Fruit fly (Drosophila melanogaster) whole organism, embryonic: ENCODE measurements around the gene Dpm2.

ENCODE experiments used
- Abd-B ChIP-seq: fragments of 200-800 bp; sonication (Bioruptor generic); optimal IDR thresholded peaks from 2 replicates; lab custom pipeline; 2018; ENCODE audit warnings: missing biosample characterization, mild to moderate bottlenecking, missing genetic modification characterization, moderate library complexity
- Aef1 ChIP-seq: fragments of 200-800 bp; sonication (Bioruptor generic); IDR thresholded peaks from 3 replicates; pipeline ENCODE4 v1.3.6; 2022; ENCODE audit warnings: missing biosample characterization, missing genetic modification characterization
- Asciz ChIP-seq: fragments of 200-800 bp; sonication (Bioruptor generic); optimal IDR thresholded peaks from 2 replicates; lab custom pipeline; 2017; ENCODE audit warnings: missing biosample characterization, mild to moderate bottlenecking, missing genetic modification characterization, missing genetic modification reagents
- Atf-2 ChIP-seq: fragments of 200-800 bp; sonication (Bioruptor generic); optimal IDR thresholded peaks from 2 replicates; lab custom pipeline; 2016; ENCODE audit warnings: missing biosample characterization, missing genetic modification characterization
- CG11085 ChIP-seq: fragments of 200-800 bp; sonication (Bioruptor generic); IDR thresholded peaks from 2 replicates; pipeline ENCODE4 v1.3.6; 2022; ENCODE audit warnings: missing biosample characterization, missing genetic modification characterization
- CG11560 ChIP-seq: fragments of 200-800 bp; sonication (Bioruptor generic); IDR thresholded peaks from 3 replicates; pipeline ENCODE4 v1.3.6; 2022; ENCODE audit warnings: missing biosample characterization, missing genetic modification characterization
- CG12769 ChIP-seq: fragments of 200-800 bp; sonication (Bioruptor generic); optimal IDR thresholded peaks from 2 replicates; lab custom pipeline; 2019; ENCODE audit warnings: missing biosample characterization, mild to moderate bottlenecking, missing genetic modification characterization, moderate library complexity
- CG13894 ChIP-seq: fragments of 200-800 bp; sonication (Bioruptor generic); optimal IDR thresholded peaks from 3 replicates; lab custom pipeline; 2018; ENCODE audit warnings: missing biosample characterization, mild to moderate bottlenecking, missing genetic modification characterization, moderate library complexity
- CG16779 ChIP-seq: fragments of 200-800 bp; sonication (Bioruptor generic); IDR thresholded peaks from 2 replicates; pipeline ENCODE4 v1.3.6; 2022; ENCODE audit warnings: missing biosample characterization, missing genetic modification characterization
- CG17612 ChIP-seq: fragments of 200-800 bp; sonication (Bioruptor generic); IDR thresholded peaks from 2 replicates; pipeline ENCODE4 v1.3.6; 2022; ENCODE audit warnings: missing biosample characterization, missing genetic modification characterization
- CG17829 ChIP-seq: fragments of 200-800 bp; optimal IDR thresholded peaks from 2 replicates; lab custom pipeline; 2019; ENCODE audit warnings: missing biosample characterization, mild to moderate bottlenecking, missing genetic modification characterization, moderate library complexity
- CG2202 ChIP-seq: fragments of 200-800 bp; sonication (Bioruptor generic); optimal IDR thresholded peaks from 2 replicates; lab custom pipeline; 2018; ENCODE audit warnings: missing biosample characterization, mild to moderate bottlenecking, missing genetic modification characterization
- CG2889 ChIP-seq: fragments of 200-800 bp; sonication (Bioruptor generic); IDR thresholded peaks from 3 replicates; pipeline ENCODE4 v1.3.6; 2022; ENCODE audit warnings: missing biosample characterization, missing genetic modification characterization
- CG3065 ChIP-seq: fragments of 200-800 bp; sonication (Bioruptor generic); optimal IDR thresholded peaks from 2 replicates; lab custom pipeline; 2016; ENCODE audit warnings: missing biosample characterization, missing genetic modification characterization
- CG32767 ChIP-seq: fragments of 200-800 bp; sonication (Bioruptor generic); IDR thresholded peaks from 2 replicates; pipeline ENCODE4 v1.3.6; 2022; ENCODE audit warnings: missing biosample characterization, missing genetic modification characterization
- CG3407 ChIP-seq: fragments of 200-800 bp; sonication (Bioruptor generic); optimal IDR thresholded peaks from 2 replicates; lab custom pipeline; 2018; ENCODE audit warnings: missing biosample characterization, mild to moderate bottlenecking, missing genetic modification characterization
- CG42726 ChIP-seq: fragments of 200-800 bp; sonication (Bioruptor generic); IDR thresholded peaks from 2 replicates; pipeline ENCODE4 v1.3.6; 2022; ENCODE audit warnings: missing biosample characterization, missing genetic modification characterization; ENCODE audit not compliant: partially characterized antibody
- CG4820 ChIP-seq: fragments of 200-800 bp; sonication (Bioruptor generic); optimal IDR thresholded peaks from 3 replicates; lab custom pipeline; 2016; ENCODE audit warnings: missing biosample characterization, missing genetic modification characterization
- CG6254 ChIP-seq: fragments of 200-800 bp; sonication (Bioruptor generic); optimal IDR thresholded peaks from 3 replicates; lab custom pipeline; 2017; ENCODE audit warnings: mild to moderate bottlenecking, missing biosample characterization, missing genetic modification reagents, missing genetic modification characterization
- CG6689 ChIP-seq: fragments of 200-800 bp; sonication (Bioruptor generic); IDR thresholded peaks from 2 replicates; pipeline ENCODE4 v1.3.6; 2022; ENCODE audit warnings: missing biosample characterization, missing genetic modification characterization
- CG7786 ChIP-seq: fragments of 200-800 bp; sonication (Bioruptor generic); optimal IDR thresholded peaks from 2 replicates; lab custom pipeline; 2016; ENCODE audit warnings: missing biosample characterization, missing genetic modification characterization
- CG8924 ChIP-seq: fragments of 200-800 bp; optimal IDR thresholded peaks from 3 replicates; lab custom pipeline; 2019; ENCODE audit warnings: missing biosample characterization, mild to moderate bottlenecking, missing genetic modification characterization, moderate library complexity
- CG9932 ChIP-seq: fragments of 200-800 bp; sonication (Bioruptor generic); IDR thresholded peaks from 2 replicates; pipeline ENCODE4 v1.3.6; 2022; ENCODE audit warnings: missing biosample characterization, missing genetic modification characterization
- CoRest ChIP-seq: fragments of 200-800 bp; sonication (Bioruptor generic); optimal IDR thresholded peaks from 3 replicates; lab custom pipeline; 2018; ENCODE audit warnings: missing biosample characterization, mild to moderate bottlenecking, missing genetic modification characterization, moderate library complexity
- CrebB ChIP-seq: fragments of 200-800 bp; sonication (Bioruptor generic); optimal IDR thresholded peaks from 3 replicates; lab custom pipeline; 2018; ENCODE audit warnings: missing biosample characterization, mild to moderate bottlenecking, missing genetic modification characterization
- Ets97D ChIP-seq: fragments of 200-800 bp; sonication (Bioruptor generic); optimal IDR thresholded peaks from 3 replicates; lab custom pipeline; 2016; ENCODE audit warnings: missing biosample characterization, missing genetic modification characterization
- GATAe ChIP-seq: fragments of 200-800 bp; sonication (Bioruptor generic); conservative IDR thresholded peaks from 2 replicates; pipeline ENCODE4 v1.3.6; 2022; ENCODE audit warnings: missing biosample characterization, missing genetic modification characterization
- Hsf ChIP-seq: fragments of 200-800 bp; sonication (Bioruptor generic); optimal IDR thresholded peaks from 3 replicates; lab custom pipeline; 2016; ENCODE audit warnings: missing biosample characterization, missing genetic modification characterization
- Mad ChIP-seq: fragments of 200-800 bp; sonication (Bioruptor generic); optimal IDR thresholded peaks from 2 replicates; lab custom pipeline; 2016; ENCODE audit warnings: missing biosample characterization, missing genetic modification characterization
- Max ChIP-seq: fragments of 200-800 bp; sonication (Bioruptor generic); optimal IDR thresholded peaks from 2 replicates; lab custom pipeline; 2016; ENCODE audit warnings: missing biosample characterization, mild to moderate bottlenecking, missing genetic modification characterization
- Mes4 ChIP-seq: fragments of 200-800 bp; sonication (Bioruptor generic); optimal IDR thresholded peaks from 2 replicates; lab custom pipeline; 2016; ENCODE audit warnings: missing biosample characterization, missing genetic modification characterization
- Rx ChIP-seq: fragments of 200-800 bp; sonication (Bioruptor generic); IDR thresholded peaks from 2 replicates; pipeline ENCODE4 v1.3.6; 2022; ENCODE audit warnings: missing biosample characterization, missing genetic modification characterization
- ase ChIP-seq: fragments of 200-800 bp; sonication (Bioruptor generic); IDR thresholded peaks from 3 replicates; pipeline ENCODE4 v1.3.6; 2022; ENCODE audit warnings: missing biosample characterization, missing genetic modification characterization
- btn ChIP-seq: fragments of 200-800 bp; sonication (Bioruptor generic); optimal IDR thresholded peaks from 2 replicates; lab custom pipeline; 2016; ENCODE audit warnings: missing biosample characterization, missing genetic modification characterization
- chn ChIP-seq: fragments of 200-800 bp; sonication (Bioruptor generic); optimal IDR thresholded peaks from 2 replicates; lab custom pipeline; 2016; ENCODE audit warnings: missing biosample characterization, missing genetic modification characterization
- crp ChIP-seq, 2 experiments: fragments of 200-800 bp; sonication (Bioruptor generic); optimal IDR thresholded peaks; 2 replicates in 1 of 2; 3 replicates in 1 of 2; lab custom pipeline; 2017; ENCODE audit warnings: missing biosample characterization in 2 of 2, missing genetic modification characterization in 2 of 2, mild to moderate bottlenecking in 1 of 2, moderate library complexity in 1 of 2
- ewg ChIP-seq: fragments of 200-800 bp; sonication (Bioruptor generic); optimal IDR thresholded peaks from 3 replicates; lab custom pipeline; 2017; ENCODE audit warnings: mild to moderate bottlenecking, missing biosample characterization, missing genetic modification reagents, missing genetic modification characterization
- eyg ChIP-seq: fragments of 200-800 bp; sonication (Bioruptor generic); optimal IDR thresholded peaks from 3 replicates; lab custom pipeline; 2016; ENCODE audit warnings: missing biosample characterization, missing genetic modification characterization
- jigr1 ChIP-seq: fragments of 200-800 bp; sonication (Bioruptor generic); IDR thresholded peaks from 3 replicates; pipeline ENCODE4 v1.3.6; 2022; ENCODE audit warnings: missing biosample characterization, missing genetic modification characterization
- ken ChIP-seq: fragments of 200-800 bp; sonication (Bioruptor generic); IDR thresholded peaks from 3 replicates; pipeline ENCODE4 v1.3.6; 2022; ENCODE audit warnings: missing biosample characterization, missing genetic modification characterization
- nau ChIP-seq: fragments of 200-800 bp; sonication (Bioruptor generic); optimal IDR thresholded peaks from 3 replicates; lab custom pipeline; 2017; ENCODE audit warnings: missing biosample characterization, mild to moderate bottlenecking, missing genetic modification characterization, missing genetic modification reagents
- nmo ChIP-seq: fragments of 200-800 bp; sonication (Bioruptor generic); optimal IDR thresholded peaks from 2 replicates; lab custom pipeline; 2018; ENCODE audit warnings: missing biosample characterization, mild to moderate bottlenecking, missing genetic modification characterization, moderate library complexity
- odd ChIP-seq: fragments of 200-800 bp; sonication (Bioruptor generic); optimal IDR thresholded peaks from 2 replicates; lab custom pipeline; 2017; ENCODE audit warnings: missing biosample characterization, mild to moderate bottlenecking, missing genetic modification characterization
- pros ChIP-seq: fragments of 200-800 bp; sonication (Bioruptor generic); optimal IDR thresholded peaks from 3 replicates; lab custom pipeline; 2019; ENCODE audit warnings: missing biosample characterization, mild to moderate bottlenecking, missing genetic modification characterization, moderate library complexity
- psq ChIP-seq: fragments of 200-800 bp; sonication (Bioruptor generic); optimal IDR thresholded peaks from 2 replicates; lab custom pipeline; 2017; ENCODE audit warnings: missing biosample characterization, missing genetic modification characterization
- sima ChIP-seq: fragments of 200-800 bp; sonication (Bioruptor generic); optimal IDR thresholded peaks from 2 replicates; lab custom pipeline; 2016; ENCODE audit warnings: missing biosample characterization, missing genetic modification characterization
- ssp ChIP-seq: fragments of 200-800 bp; sonication (Bioruptor generic); IDR thresholded peaks from 2 replicates; pipeline ENCODE4 v1.3.6; 2022; ENCODE audit warnings: missing biosample characterization, missing genetic modification characterization
- tap ChIP-seq: fragments of 200-800 bp; optimal IDR thresholded peaks from 3 replicates; lab custom pipeline; 2019; ENCODE audit warnings: missing biosample characterization, mild to moderate bottlenecking, missing genetic modification characterization, moderate library complexity
- tin ChIP-seq: fragments of 200-800 bp; sonication (Bioruptor generic); optimal IDR thresholded peaks from 3 replicates; lab custom pipeline; 2016; ENCODE audit warnings: missing biosample characterization, missing genetic modification characterization
- zfh1 ChIP-seq: fragments of 200-800 bp; sonication (Bioruptor generic); IDR thresholded peaks from 3 replicates; pipeline ENCODE4 v1.3.6; 2022; ENCODE audit warnings: missing biosample characterization, missing genetic modification characterization

The Dpm2 gene

dm6 chr3L:3325925-3326903 is 6.9 kb downstream of the Dpm2 start, which contains the start of gene Gtpx (continued):
- TF ChIP-seq CG17829: peak; percentile 41
- TF ChIP-seq Hsf (GFP tag; lab: Kevin White, UChicago): peak; percentile 53
- TF ChIP-seq Ets97D: peak; percentile 77
- peak; percentile 79 for TF ChIP-seq CoRest (tag; lab: Kevin White, UChicago)
- no peak for TF ChIP-seq CG16779 (GFP tag; lab: Robert Waterston, UW)
- peak; percentile 76 for TF ChIP-seq Abd-B (GFP tag; lab: Kevin White, UChicago)
- TF ChIP-seq CG3065 (GFP tag; lab: Kevin White, UChicago): no peak
- no peak for TF ChIP-seq sima (GFP tag; lab: Kevin White, UChicago)
- TF ChIP-seq btn: no peak
- TF ChIP-seq CG9932: peak; percentile 69
- peak; percentile 76 for TF ChIP-seq nmo
- TF ChIP-seq CG17612 (GFP tag; lab: Robert Waterston, UW): no peak
- no peak for TF ChIP-seq CG6689 (GFP tag; lab: Robert Waterston, UW)
- no peak for TF ChIP-seq Max (GFP tag; lab: Kevin White, UChicago)
- peak; percentile 3 for TF ChIP-seq chn (GFP tag; lab: Kevin White, UChicago)
- no peak for TF ChIP-seq jigr1
- no peak for TF ChIP-seq CG32767
- no peak for TF ChIP-seq CG2889 (GFP tag; lab: Robert Waterston, UW)
- 0 out of 3 replicates have a peak, but pooled peaks have one; percentile 4 for TF ChIP-seq ken (GFP tag; lab: Robert Waterston, UW)
- peak; percentile 6 for TF ChIP-seq ewg (GFP tag; lab: Kevin White, UChicago)
- TF ChIP-seq Rx (GFP tag; lab: Robert Waterston, UW): no peak
- TF ChIP-seq Mes4 (GFP tag; lab: Kevin White, UChicago): peak; percentile 20
- TF ChIP-seq ase: no peak
- TF ChIP-seq CG42726 (GFP tag; lab: Robert Waterston, UW): no peak
- no peak for TF ChIP-seq CG13894 (tag; lab: Kevin White, UChicago)
- no peak for TF ChIP-seq Atf-2 (GFP tag; lab: Kevin White, UChicago)
- TF ChIP-seq CG3407 (GFP tag; lab: Kevin White, UChicago): no peak
- no peak for TF ChIP-seq nau
- TF ChIP-seq ssp (GFP tag; lab: Robert Waterston, UW): no peak
- no peak for TF ChIP-seq GATAe (GFP tag; lab: Robert Waterston, UW)
- peak in 1 of 2 experiments; percentile 22 for TF ChIP-seq crp (GFP tag; optimal IDR thresholded peaks at IDR 0.05; lab: Kevin White, UChicago)
- no peak for TF ChIP-seq Aef1 (GFP tag; lab: Robert Waterston, UW)
- TF ChIP-seq CG11085 (GFP tag; lab: Robert Waterston, UW): no peak
- peak; percentile 21 for TF ChIP-seq CG7786 (GFP tag; lab: Kevin White, UChicago)
- TF ChIP-seq psq (GFP tag; lab: Kevin White, UChicago): no peak
- TF ChIP-seq CG11560 (tag; lab: Robert Waterston, UW): no peak
- TF ChIP-seq pros (GFP tag; lab: Kevin White, UChicago): no peak
- no peak for TF ChIP-seq CrebB
- no peak for TF ChIP-seq Asciz (GFP tag; lab: Kevin White, UChicago)
- no peak for TF ChIP-seq CG6254 (GFP tag; lab: Kevin White, UChicago)
- TF ChIP-seq CG4820 (GFP tag; lab: Kevin White, UChicago): no peak
- TF ChIP-seq eyg (GFP tag; lab: Kevin White, UChicago): no peak
- TF ChIP-seq zfh1 (GFP tag; lab: Robert Waterston, UW): no peak
- TF ChIP-seq tin (GFP tag; lab: Kevin White, UChicago): peak; percentile 13
- no peak for TF ChIP-seq odd (GFP tag; lab: Kevin White, UChicago)
- TF ChIP-seq tap (tag; lab: Kevin White, UChicago): no peak
- TF ChIP-seq Mad (GFP tag; lab: Kevin White, UChicago): peak; percentile 9
- no peak for TF ChIP-seq CG12769
- no peak for TF ChIP-seq CG2202 (tag; lab: Kevin White, UChicago)
- TF ChIP-seq CG8924 (tag; lab: Kevin White, UChicago): peak; percentile 6
